Worm (Caenorhabditis elegans) whole organism, L2 larva: ENCODE measurements around the gene pmp-3.
A peak's percentile ranks its signal among the peaks of the same experiment; 100 is the strongest.

ENCODE experiments used
- blmp-1 ChIP-seq: sonication (generic microtip); optimal IDR thresholded peaks from 2 replicates; lab custom pipeline; 2017; ENCODE audit warnings: missing genetic modification characterization, mild to moderate bottlenecking, missing compliant biosample characterization, antibody characterized with exemption, moderate library complexity; ENCODE audit not compliant: insufficient read depth
- ceh-16 ChIP-seq: fragments of 150-350 bp; optimal IDR thresholded peaks from 2 replicates; lab custom pipeline; 2014; ENCODE audit warnings: missing biosample characterization, missing genetic modification characterization
- gmeb-1 ChIP-seq: fragments of 150-350 bp; optimal IDR thresholded peaks from 2 replicates; lab custom pipeline; 2014; ENCODE audit warnings: missing biosample characterization, missing genetic modification characterization
- skn-1 ChIP-seq: sonication (generic microtip); optimal IDR thresholded peaks from 2 replicates; lab custom pipeline; 2017; ENCODE audit warnings: missing biosample characterization, missing genetic modification characterization
- unc-62 ChIP-seq: fragments of 150-350 bp; optimal IDR thresholded peaks from 2 replicates; lab custom pipeline; 2014; ENCODE audit warnings: missing biosample characterization, missing genetic modification reagents, missing genetic modification characterization

- TF ChIP-seq unc-62 (GFP tag; lab: Kevin White, UChicago): peak; percentile 83
- peak; percentile 95 for TF ChIP-seq gmeb-1 (tag; lab: Kevin White, UChicago)
- TF ChIP-seq skn-1: peak; percentile 93
- TF ChIP-seq blmp-1 (tag; lab: Kevin White, UChicago): peak; percentile 89
- TF ChIP-seq ceh-16 (tag; lab: Kevin White, UChicago): peak; percentile 73
Observed at ce11 chrV:14685435-14686058, 39.0 kb downstream of the pmp-3 start, which contains the start of gene C47E8.4.
